Fruit fly (Drosophila melanogaster): ENCODE results near the gene CG17475.

Gene CG17475

DNA sequence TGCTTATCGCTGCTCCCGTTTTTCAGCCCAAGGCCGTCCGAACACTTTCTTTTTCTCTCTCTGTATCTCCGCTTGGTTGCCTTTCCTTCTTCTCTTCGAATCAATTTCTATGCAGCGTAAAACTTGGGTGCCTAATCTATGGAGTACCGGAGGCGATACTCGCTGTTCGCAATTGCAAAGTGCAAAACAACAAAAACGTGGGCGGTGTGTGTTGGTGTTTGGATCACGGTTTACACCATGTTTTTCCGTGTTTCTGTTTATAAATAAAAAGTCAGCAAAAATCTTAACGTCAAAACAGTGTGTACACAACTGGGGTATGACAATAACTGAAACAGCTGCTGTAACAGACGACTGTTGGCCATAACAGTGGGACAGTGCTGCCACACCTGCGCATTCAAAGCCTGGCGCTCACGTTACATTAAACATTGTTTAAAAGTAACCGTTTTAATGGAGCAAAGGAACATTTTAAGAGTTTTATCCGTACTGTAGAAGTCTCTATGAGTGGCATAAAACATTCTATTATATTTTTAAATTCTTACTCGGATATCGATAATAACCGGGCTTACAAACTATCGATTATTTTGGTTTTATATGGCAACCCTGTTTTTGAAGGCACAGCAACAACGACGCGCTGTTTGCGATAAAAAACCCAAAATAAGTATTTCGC lies 19.0 kb upstream of the CG17475 start, which contains the start of the genes m-cup and Det (continued):
- TF ChIP-seq esg (GFP tag; conservative IDR thresholded peaks at IDR 0.05) = no peak
- TF ChIP-seq org-1 (GFP tag; optimal IDR thresholded peaks at IDR 0.05) = no peak
- TF ChIP-seq CG13624 (GFP tag; optimal IDR thresholded peaks at IDR 0.05) = no peak
- no peak for TF ChIP-seq CG7556 (GFP tag; optimal IDR thresholded peaks at IDR 0.05)
- TF ChIP-seq br (optimal IDR thresholded peaks at IDR 0.05) = no peak
- TF ChIP-seq CG16779 (GFP tag; IDR thresholded peaks at IDR 0.05) = no peak
- no peak for TF ChIP-seq Hr3 (GFP tag; optimal IDR thresholded peaks at IDR 0.05)
- TF ChIP-seq disco-r (GFP tag; optimal IDR thresholded peaks at IDR 0.05) = no peak
- no peak for TF ChIP-seq nau (GFP tag; optimal IDR thresholded peaks at IDR 0.05)
- TF ChIP-seq al (GFP tag; IDR thresholded peaks at IDR 0.05) = no peak
- TF ChIP-seq sna (GFP tag; IDR thresholded peaks at IDR 0.05; ENCODE audit: partially characterized antibody) = peak; percentile 43; the same call in 1 of the 2 replicates
- TF ChIP-seq fd96Cb (tag; optimal IDR thresholded peaks at IDR 0.05) = no peak
- peak; percentile 26 for TF ChIP-seq CG12659 (GFP tag; optimal IDR thresholded peaks at IDR 0.05)
- TF ChIP-seq Ada2b (GFP tag; IDR thresholded peaks at IDR 0.05) = no peak
- TF ChIP-seq tgo (GFP tag; IDR thresholded peaks at IDR 0.05) = no peak
- peak; percentile 54 for TF ChIP-seq ewg (GFP tag; optimal IDR thresholded peaks at IDR 0.05)
- no peak for TF ChIP-seq seq (GFP tag; IDR thresholded peaks at IDR 0.05)
- peak; percentile 26 for TF ChIP-seq CG7271 (tag; optimal IDR thresholded peaks at IDR 0.05)
- no peak for TF ChIP-seq emc (GFP tag; optimal IDR thresholded peaks at IDR 0.05)
- peak; percentile 58; the same call in 1 of the 2 replicates for TF ChIP-seq CG2129 (GFP tag; IDR thresholded peaks at IDR 0.05; ENCODE audit: partially characterized antibody)
- TF ChIP-seq Sox100B (GFP tag; optimal IDR thresholded peaks at IDR 0.05) = no peak
- TF ChIP-seq Usf (GFP tag; optimal IDR thresholded peaks at IDR 0.05) = no peak
- no peak for TF ChIP-seq CG12219 (GFP tag; optimal IDR thresholded peaks at IDR 0.05)
- TF ChIP-seq Bteb2 (GFP tag; optimal IDR thresholded peaks at IDR 0.05) = no peak
- TF ChIP-seq h (optimal IDR thresholded peaks at IDR 0.05) = no peak
- no peak for TF ChIP-seq CG31224 (GFP tag; IDR thresholded peaks at IDR 0.05)
- TF ChIP-seq CG13123 (GFP tag; optimal IDR thresholded peaks at IDR 0.05) = no peak
- TF ChIP-seq Optix (GFP tag; IDR thresholded peaks at IDR 0.05) = no peak
- TF ChIP-seq Rx (GFP tag; IDR thresholded peaks at IDR 0.05) = no peak
- TF ChIP-seq CG2875 (GFP tag; optimal IDR thresholded peaks at IDR 0.05) = no peak
- peak; percentile 3 for TF ChIP-seq CG18262 (tag; optimal IDR thresholded peaks at IDR 0.05)
- TF ChIP-seq kay (GFP tag; optimal IDR thresholded peaks at IDR 0.05) = no peak
- TF ChIP-seq toy (GFP tag; IDR thresholded peaks at IDR 0.05) = no peak
- no peak for TF ChIP-seq Chrac-16 (GFP tag; optimal IDR thresholded peaks at IDR 0.05)
- TF ChIP-seq pfk (GFP tag; optimal IDR thresholded peaks at IDR 0.05) = no peak
- TF ChIP-seq CG4707 (GFP tag; optimal IDR thresholded peaks at IDR 0.05) = no peak
- no peak for TF ChIP-seq sima (GFP tag; optimal IDR thresholded peaks at IDR 0.05)
- no peak for TF ChIP-seq Deaf1 (tag; optimal IDR thresholded peaks at IDR 0.05)
- no peak for TF ChIP-seq wdn (GFP tag; IDR thresholded peaks at IDR 0.05)
- TF ChIP-seq ab (GFP tag; optimal IDR thresholded peaks at IDR 0.05) = no peak
- TF ChIP-seq CG8765 (GFP tag; IDR thresholded peaks at IDR 0.05) = no peak
- no peak for TF ChIP-seq CG7745 (tag; optimal IDR thresholded peaks at IDR 0.05)
- TF ChIP-seq sob (GFP tag; IDR thresholded peaks at IDR 0.05) = 0 out of 2 replicates have a peak, but pooled peaks have one; percentile 7
- peak; percentile 49; the same call in 1 of the 3 replicates for TF ChIP-seq CG14860 (GFP tag; IDR thresholded peaks at IDR 0.05; ENCODE audit: partially characterized antibody)
- no peak for TF ChIP-seq CG3065 (GFP tag; optimal IDR thresholded peaks at IDR 0.05)
- no peak for TF ChIP-seq Dbx (GFP tag; IDR thresholded peaks at IDR 0.05)
- no peak for TF ChIP-seq H2.0 (GFP tag; IDR thresholded peaks at IDR 0.05)
- TF ChIP-seq fd3F (GFP tag; optimal IDR thresholded peaks at IDR 0.05) = no peak
- TF ChIP-seq bowl (GFP tag; IDR thresholded peaks at IDR 0.05) = no peak
- TF ChIP-seq Ets65A (GFP tag) = peak; percentile 6
- no peak for TF ChIP-seq CG3281 (GFP tag; optimal IDR thresholded peaks at IDR 0.05)
- TF ChIP-seq dmrt99B (tag; optimal IDR thresholded peaks at IDR 0.05) = no peak
